Worm (Caenorhabditis elegans) whole organism, L2 larva: ENCODE measurements around the gene saps-1.
A peak's percentile ranks its signal among the peaks of the same experiment; 100 is the strongest.

Source experiments
- ama-1 ChIP-seq: fragments of 150-350 bp; optimal IDR thresholded peaks from 2 replicates; lab custom pipeline; 2018; ENCODE audit warnings: inconsistent platforms
- blmp-1 ChIP-seq: sonication (generic microtip); optimal IDR thresholded peaks from 2 replicates; lab custom pipeline; 2017; ENCODE audit warnings: missing genetic modification characterization, mild to moderate bottlenecking, missing compliant biosample characterization, antibody characterized with exemption, moderate library complexity; ENCODE audit not compliant: insufficient read depth
- lin-11 ChIP-seq: fragments of 150-350 bp; sonication (generic microtip); optimal IDR thresholded peaks from 2 replicates; lab custom pipeline; 2014; ENCODE audit warnings: missing biosample characterization, missing genetic modification characterization, inconsistent platforms, mixed read lengths
- lin-39 ChIP-seq: fragments of 150-350 bp; optimal IDR thresholded peaks from 2 replicates; lab custom pipeline; 2014; ENCODE audit warnings: missing biosample characterization, missing genetic modification reagents, missing genetic modification characterization
- mdl-1 ChIP-seq, 2 experiments: fragments of 150-350 bp in 1 of 2; sonication (generic microtip) in 1 of 2; optimal IDR thresholded peaks; 2 replicates each; lab custom pipeline; 2017; ENCODE audit warnings: missing biosample characterization in 2 of 2, missing genetic modification characterization in 2 of 2
- nhr-11 ChIP-seq: fragments of 150-350 bp; optimal IDR thresholded peaks from 2 replicates; lab custom pipeline; 2014; ENCODE audit warnings: missing biosample characterization, missing genetic modification characterization
- nhr-237 ChIP-seq: fragments of 150-350 bp; optimal IDR thresholded peaks from 2 replicates; lab custom pipeline; 2014; ENCODE audit warnings: missing biosample characterization, missing genetic modification characterization
- unc-39 ChIP-seq: fragments of 150-350 bp; optimal IDR thresholded peaks from 2 replicates; lab custom pipeline; 2014; ENCODE audit warnings: missing biosample characterization, missing genetic modification characterization
- ztf-11 ChIP-seq: sonication (generic microtip); optimal IDR thresholded peaks from 2 replicates; lab custom pipeline; 2017; ENCODE audit warnings: missing biosample characterization, missing genetic modification characterization

ce11 chrII:11307953-11308352 lies 10.5 kb downstream of the saps-1 start:
- no peak for TF ChIP-seq lin-39 (tag; lab: Kevin White, UChicago)
- TF ChIP-seq ama-1: no peak
- TF ChIP-seq ztf-11 (tag; lab: Kevin White, UChicago): no peak
- no peak for TF ChIP-seq mdl-1 (tag; optimal IDR thresholded peaks at IDR 0.05; lab: Kevin White, UChicago)
- no peak for TF ChIP-seq nhr-237 (tag; lab: Kevin White, UChicago)
- TF ChIP-seq unc-39 (tag; lab: Kevin White, UChicago): no peak
- no peak for TF ChIP-seq lin-11 (tag; lab: Kevin White, UChicago)
- TF ChIP-seq blmp-1: peak; percentile 10
- TF ChIP-seq nhr-11 (tag; lab: Kevin White, UChicago): no peak
